Fruit fly (Drosophila melanogaster): ENCODE data around the gene btn.

Gene btn

DNA sequence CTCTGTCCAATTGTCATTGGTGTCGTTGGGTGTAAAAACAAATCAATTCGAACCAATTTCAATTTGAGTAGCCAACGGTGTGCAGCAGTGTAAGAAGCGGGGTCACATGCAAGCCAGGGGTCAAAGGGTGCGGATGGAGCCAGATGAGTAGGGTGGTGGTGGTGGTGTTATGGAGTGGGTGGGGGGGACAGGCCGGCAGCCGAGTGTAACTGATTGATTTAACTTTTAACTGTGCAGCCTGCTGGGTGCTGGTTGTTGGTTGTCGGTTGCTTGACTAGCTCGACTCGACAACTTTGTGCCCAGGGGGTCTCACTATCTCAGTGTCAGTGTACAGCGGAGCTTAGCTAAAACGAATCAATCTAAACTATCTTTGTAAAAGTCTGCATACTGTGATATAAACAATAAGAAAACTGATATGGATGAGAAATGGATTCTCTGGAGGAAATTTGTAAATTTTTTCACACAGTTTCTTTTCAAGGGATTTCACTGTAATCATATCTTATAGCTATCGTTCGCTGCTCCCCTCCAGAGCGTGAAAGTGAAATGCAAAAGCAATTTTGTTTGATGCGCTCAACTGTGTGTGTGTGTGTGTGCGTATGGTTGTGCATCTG is 11.0 kb upstream of the btn start (continued):
- TF ChIP-seq CG3065 (GFP tag; optimal IDR thresholded peaks at IDR 0.05), result peak; percentile 3
- peak; percentile 11 for TF ChIP-seq Dek (tag; optimal IDR thresholded peaks at IDR 0.05)
- peak; percentile 60; the same call in 2 of the 3 replicates for TF ChIP-seq jigr1 (GFP tag; IDR thresholded peaks at IDR 0.05)
- TF ChIP-seq CG8089 (GFP tag; optimal IDR thresholded peaks at IDR 0.05), result no peak
- TF ChIP-seq ato (GFP tag; IDR thresholded peaks at IDR 0.05; ENCODE audit: partially characterized antibody), result no peak
- no peak for TF ChIP-seq BtbVII (GFP tag; optimal IDR thresholded peaks at IDR 0.05)
- no peak for TF ChIP-seq tap (tag; optimal IDR thresholded peaks at IDR 0.05)
- no peak for TF ChIP-seq Dp (GFP tag; optimal IDR thresholded peaks at IDR 0.05)
- no peak for TF ChIP-seq CG3281 (GFP tag; optimal IDR thresholded peaks at IDR 0.05)
- TF ChIP-seq Meics (GFP tag; optimal IDR thresholded peaks at IDR 0.05), result peak; percentile 37
- peak; percentile 82 for TF ChIP-seq az2 (GFP tag; optimal IDR thresholded peaks at IDR 0.05)
- peak; percentile 62 for TF ChIP-seq CG17385 (GFP tag; optimal IDR thresholded peaks at IDR 0.05)
- TF ChIP-seq CG9932 (GFP tag; IDR thresholded peaks at IDR 0.05), result peak; percentile 34; the same call in 1 of the 2 replicates
- TF ChIP-seq twi (tag; optimal IDR thresholded peaks at IDR 0.05), result no peak
- TF ChIP-seq CG8924 (tag; optimal IDR thresholded peaks at IDR 0.05), result peak; percentile 69
- TF ChIP-seq CG15073 (GFP tag; optimal IDR thresholded peaks at IDR 0.05), result no peak
- TF ChIP-seq Hmx (GFP tag; optimal IDR thresholded peaks at IDR 0.05), result no peak
- peak; percentile 28 for TF ChIP-seq fd64A (GFP tag; optimal IDR thresholded peaks at IDR 0.05)
- no peak for TF ChIP-seq CG7928 (GFP tag; optimal IDR thresholded peaks at IDR 0.05)
- TF ChIP-seq Xbp1 (GFP tag; optimal IDR thresholded peaks at IDR 0.05), result peak; percentile 78
- TF ChIP-seq CG32772 (GFP tag; IDR thresholded peaks at IDR 0.05), result peak; percentile 84
- TF ChIP-seq schlank (tag; optimal IDR thresholded peaks at IDR 0.05), result no peak
- peak; percentile 60; the same call in 1 of the 2 replicates for TF ChIP-seq dimm (GFP tag; IDR thresholded peaks at IDR 0.05)
- TF ChIP-seq Pdp1 (GFP tag; optimal IDR thresholded peaks at IDR 0.05), result peak; percentile 4 to 84
- TF ChIP-seq CG15479 (GFP tag; optimal IDR thresholded peaks at IDR 0.05), result no peak
- TF ChIP-seq nerfin-1 (tag; optimal IDR thresholded peaks at IDR 0.05), result no peak
- TF ChIP-seq CG12155 (GFP tag; optimal IDR thresholded peaks at IDR 0.05), result peak; percentile 47
- peak; percentile 3 for TF ChIP-seq Sry-β (GFP tag; optimal IDR thresholded peaks at IDR 0.05)
- TF ChIP-seq aop (GFP tag; IDR thresholded peaks at IDR 0.05), result 0 out of 2 replicates have a peak, but pooled peaks have one; percentile 5
- peak; percentile 97 for TF ChIP-seq sens (GFP tag)
- TF ChIP-seq h (optimal IDR thresholded peaks at IDR 0.05), result no peak
- TF ChIP-seq CG12236 (GFP tag; optimal IDR thresholded peaks at IDR 0.05), result peak; percentile 23
- TF ChIP-seq gem (tag; optimal IDR thresholded peaks at IDR 0.05), result no peak
- no peak for TF ChIP-seq mirr (GFP tag; optimal IDR thresholded peaks at IDR 0.05)
- no peak for TF ChIP-seq sc (optimal IDR thresholded peaks at IDR 0.05)
- no peak for TF ChIP-seq sc (GFP tag; optimal IDR thresholded peaks at IDR 0.05)
- TF ChIP-seq CG17568 (GFP tag; optimal IDR thresholded peaks at IDR 0.05), result no peak
- TF ChIP-seq Hand (GFP tag; optimal IDR thresholded peaks at IDR 0.05), result no peak
- no peak for TF ChIP-seq vnd (GFP tag; IDR thresholded peaks at IDR 0.05; ENCODE audit: partially characterized antibody)
- TF ChIP-seq E2f1 (GFP tag; IDR thresholded peaks at IDR 0.05), result peak; percentile 70
- TF ChIP-seq Drgx (GFP tag; IDR thresholded peaks at IDR 0.05), result peak; percentile 81
- TF ChIP-seq ara (GFP tag; IDR thresholded peaks at IDR 0.05), result peak; percentile 85
- no peak for TF ChIP-seq CG16813 (GFP tag; IDR thresholded peaks at IDR 0.05; ENCODE audit: partially characterized antibody)
- peak; percentile 67 for TF ChIP-seq Camta (GFP tag; optimal IDR thresholded peaks at IDR 0.05)
- TF ChIP-seq CG15601 (tag; optimal IDR thresholded peaks at IDR 0.05), result no peak
- peak; percentile 69; the same call in 1 of the 2 replicates for TF ChIP-seq wor (GFP tag; IDR thresholded peaks at IDR 0.05)
- peak in 1 of 2 experiments; percentile 83 for TF ChIP-seq bsh (GFP tag; optimal IDR thresholded peaks at IDR 0.05)
- TF ChIP-seq CG10321 (GFP tag; IDR thresholded peaks at IDR 0.05), result no peak
- peak; percentile 74 for TF ChIP-seq CG9817 (tag; optimal IDR thresholded peaks at IDR 0.05)
- TF ChIP-seq CG17612 (GFP tag; IDR thresholded peaks at IDR 0.05), result no peak

Data from whole organism, embryonic.